Worm (Caenorhabditis elegans): ENCODE data around the gene Y51B9A.14.

ce11 chrII:9397496-9397895, 774 bp downstream of the Y51B9A.14 start, which contains the start of gene Y51B9A.9:
- no peak for TF ChIP-seq nhr-237 (tag; optimal IDR thresholded peaks at IDR 0.05)
- TF ChIP-seq unc-39 (tag; optimal IDR thresholded peaks at IDR 0.05) = no peak
- no peak for TF ChIP-seq ztf-11 (tag; optimal IDR thresholded peaks at IDR 0.05)
- no peak for TF ChIP-seq ces-1 (GFP tag; optimal IDR thresholded peaks at IDR 0.05)

Data from whole organism, mixed stage, embryonic.